Fruit fly (Drosophila melanogaster): ENCODE measurements around the gene nom.

The nom gene

DNA sequence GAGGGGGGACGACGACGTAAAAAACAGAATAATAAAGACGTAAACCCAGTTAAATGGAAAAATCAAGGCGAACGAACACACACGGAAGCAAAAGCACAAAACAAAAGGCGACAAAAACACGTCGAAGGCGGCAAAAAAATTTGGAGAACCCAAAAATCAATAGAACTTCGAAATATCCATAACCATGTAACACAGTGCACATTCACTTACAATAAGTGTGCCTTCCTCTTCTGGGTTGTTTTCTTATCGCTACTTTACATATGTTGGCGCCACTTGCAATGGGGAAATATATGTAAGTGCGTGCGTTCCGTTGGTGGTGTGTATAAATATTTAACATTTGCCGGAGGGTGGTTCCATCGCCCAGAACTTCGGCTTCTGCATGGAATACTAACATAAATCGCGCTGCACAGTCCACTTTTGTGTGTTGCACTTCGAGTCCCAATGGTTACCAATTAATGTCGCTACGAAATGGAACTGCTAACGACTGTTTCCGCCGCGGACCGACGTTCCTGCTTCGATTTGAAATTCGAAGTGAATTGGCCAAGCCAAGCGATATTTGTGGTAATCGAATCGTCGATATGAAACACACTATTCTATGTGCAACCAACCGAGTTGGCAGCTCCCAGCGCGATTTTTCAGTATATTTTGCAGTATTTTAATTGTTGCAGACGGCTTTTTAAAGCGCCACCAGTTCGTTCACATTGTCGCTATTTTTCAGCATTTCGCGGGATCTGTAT, 24.3 kb downstream of the nom start, which contains the start of the genes CG9801 and Nasp (continued):
- no peak for TF ChIP-seq CG1602 (GFP tag; optimal IDR thresholded peaks at IDR 0.05)
- TF ChIP-seq Dip3 (GFP tag; optimal IDR thresholded peaks at IDR 0.05): no peak
- TF ChIP-seq CG4730 (GFP tag; IDR thresholded peaks at IDR 0.05): no peak
- no peak for TF ChIP-seq eyg (GFP tag; optimal IDR thresholded peaks at IDR 0.05)
- TF ChIP-seq Dp (GFP tag; optimal IDR thresholded peaks at IDR 0.05): peak; percentile 82
- peak; percentile 83 for TF ChIP-seq amos (GFP tag; IDR thresholded peaks at IDR 0.05; ENCODE audit: partially characterized antibody)
- TF ChIP-seq cato (GFP tag; optimal IDR thresholded peaks at IDR 0.05; ENCODE audit: borderline replicate concordance): no peak
- no peak for TF ChIP-seq ken (GFP tag; IDR thresholded peaks at IDR 0.05)
- TF ChIP-seq Hr78 (GFP tag; optimal IDR thresholded peaks at IDR 0.05): no peak
- TF ChIP-seq Myb (GFP tag; optimal IDR thresholded peaks at IDR 0.05): peak; percentile 84
- no peak for TF ChIP-seq HHEX (GFP tag; optimal IDR thresholded peaks at IDR 0.05)
- TF ChIP-seq en (GFP tag; optimal IDR thresholded peaks at IDR 0.05): no peak
- 0 out of 2 replicates have a peak, but pooled peaks have one; percentile 29 for TF ChIP-seq CG32772 (GFP tag; IDR thresholded peaks at IDR 0.05)
- TF ChIP-seq gfzf (GFP tag; optimal IDR thresholded peaks at IDR 0.05): peak; percentile 97
- peak; percentile 84 for TF ChIP-seq Bgb (GFP tag; IDR thresholded peaks at IDR 0.05; ENCODE audit: partially characterized antibody)
- TF ChIP-seq CG17912 (GFP tag; optimal IDR thresholded peaks at IDR 0.05): peak; percentile 35
- TF ChIP-seq fd64A (GFP tag; optimal IDR thresholded peaks at IDR 0.05): no peak
- peak; percentile 49; the same call in 2 of the 3 replicates for TF ChIP-seq Doc3 (GFP tag; IDR thresholded peaks at IDR 0.05; ENCODE audit: partially characterized antibody)
- no peak for TF ChIP-seq cas (GFP tag; IDR thresholded peaks at IDR 0.05)
- TF ChIP-seq CG6689 (GFP tag; IDR thresholded peaks at IDR 0.05): no peak
- TF ChIP-seq CG7357 (GFP tag; IDR thresholded peaks at IDR 0.05): no peak
- no peak for TF ChIP-seq CG12236 (GFP tag; optimal IDR thresholded peaks at IDR 0.05)
- TF ChIP-seq CG43689 (GFP tag; IDR thresholded peaks at IDR 0.05): no peak
- no peak for TF ChIP-seq cad (GFP tag; optimal IDR thresholded peaks at IDR 0.05)
- TF ChIP-seq insv (GFP tag; optimal IDR thresholded peaks at IDR 0.05): peak in 1 of 2 experiments; percentile 10
- TF ChIP-seq Camta (GFP tag; optimal IDR thresholded peaks at IDR 0.05): no peak
- no peak for TF ChIP-seq CG7745 (tag; optimal IDR thresholded peaks at IDR 0.05)
- TF ChIP-seq D19B (GFP tag; optimal IDR thresholded peaks at IDR 0.05): no peak
- TF ChIP-seq tup (GFP tag; optimal IDR thresholded peaks at IDR 0.05): no peak
- no peak for TF ChIP-seq Six4 (GFP tag; optimal IDR thresholded peaks at IDR 0.05)
- TF ChIP-seq CG11456 (GFP tag; IDR thresholded peaks at IDR 0.05): 0 out of 3 replicates have a peak, but pooled peaks have one; percentile 13
- no peak for TF ChIP-seq CG3065 (GFP tag; optimal IDR thresholded peaks at IDR 0.05)
- peak; percentile 30 for TF ChIP-seq mirr (GFP tag; optimal IDR thresholded peaks at IDR 0.05)
- no peak for TF ChIP-seq CG5953 (GFP tag; IDR thresholded peaks at IDR 0.05)
- no peak for TF ChIP-seq fd102C (GFP tag; optimal IDR thresholded peaks at IDR 0.05)
- peak; percentile 32 for TF ChIP-seq CG12219 (GFP tag; optimal IDR thresholded peaks at IDR 0.05)
- peak; percentile 63 for TF ChIP-seq lab (GFP tag; optimal IDR thresholded peaks at IDR 0.05)
- no peak for TF ChIP-seq scrt (GFP tag; optimal IDR thresholded peaks at IDR 0.05)
- peak; percentile 61 for TF ChIP-seq CG34224 (GFP tag; IDR thresholded peaks at IDR 0.05; ENCODE audit: partially characterized antibody)
- no peak for TF ChIP-seq Ptx1 (GFP tag; IDR thresholded peaks at IDR 0.05)
- peak; percentile 21 for TF ChIP-seq vfl (GFP tag; optimal IDR thresholded peaks at IDR 0.05)
- TF ChIP-seq CG11085 (GFP tag; IDR thresholded peaks at IDR 0.05): no peak
- TF ChIP-seq vnd (GFP tag; IDR thresholded peaks at IDR 0.05; ENCODE audit: partially characterized antibody): peak; percentile 62; the same call in 2 of the 3 replicates
- TF ChIP-seq CG18764 (GFP tag; optimal IDR thresholded peaks at IDR 0.05): no peak
- no peak for TF ChIP-seq Aef1 (GFP tag; IDR thresholded peaks at IDR 0.05)
- TF ChIP-seq nom (GFP tag; optimal IDR thresholded peaks at IDR 0.05): no peak
- peak; percentile 1 for TF ChIP-seq Atf-2 (GFP tag; optimal IDR thresholded peaks at IDR 0.05)
- no peak for TF ChIP-seq CG9609 (GFP tag; optimal IDR thresholded peaks at IDR 0.05)
- TF ChIP-seq CG8089 (GFP tag; optimal IDR thresholded peaks at IDR 0.05): no peak

Data from whole organism, embryonic.